Fruit fly (Drosophila melanogaster): ENCODE results near the gene CG34011.
A peak's percentile ranks its signal among the peaks of the same experiment; 100 is the strongest.

The CG34011 gene

DNA sequence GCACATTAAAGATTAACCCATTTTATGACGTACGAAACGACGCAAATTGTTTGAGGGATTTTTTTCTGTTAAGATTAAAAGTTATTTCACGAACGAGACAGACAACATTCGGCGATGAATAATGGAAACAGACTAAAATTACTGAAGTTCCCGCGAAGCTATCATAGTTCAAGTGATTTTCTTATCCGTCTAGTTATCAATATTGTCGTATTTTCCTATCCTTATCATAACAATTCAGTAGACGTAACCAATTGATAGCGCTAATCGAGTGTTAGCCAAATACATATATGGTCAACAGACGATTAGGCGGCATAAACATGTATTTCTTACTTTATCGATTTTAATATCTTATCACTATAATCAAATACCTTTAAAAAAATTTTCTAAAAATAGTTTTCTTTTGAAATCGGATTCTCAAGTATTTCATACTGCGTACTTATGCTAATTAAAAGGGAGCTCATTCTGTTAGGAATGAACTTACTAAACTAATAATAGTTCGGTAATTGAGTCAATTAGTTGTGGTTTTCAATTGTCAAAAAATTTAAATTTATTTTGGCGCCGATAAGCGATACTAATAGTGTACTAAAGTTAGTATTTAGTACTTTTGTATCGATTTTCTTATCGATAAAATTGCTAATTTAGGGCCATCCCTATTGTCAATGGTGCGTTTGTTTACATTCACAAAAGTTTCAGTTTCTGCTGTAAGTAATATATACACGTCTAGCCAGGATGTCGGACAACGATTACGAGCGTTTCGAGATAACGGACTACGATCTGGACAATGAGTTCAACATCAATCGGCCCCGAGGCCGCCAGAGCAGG, 4.1 kb downstream of the CG34011 start, which contains the start of the genes CG11149 and sip1 (continued):
- TF ChIP-seq Mad (GFP tag; optimal IDR thresholded peaks at IDR 0.05) = no peak
- TF ChIP-seq crp (GFP tag; optimal IDR thresholded peaks at IDR 0.05) = no peak
- TF ChIP-seq h (optimal IDR thresholded peaks at IDR 0.05) = no peak
- TF ChIP-seq Rfx (GFP tag; IDR thresholded peaks at IDR 0.05) = no peak
- no peak for TF ChIP-seq CG1832 (GFP tag; optimal IDR thresholded peaks at IDR 0.05)
- TF ChIP-seq CHES-1-like (GFP tag; optimal IDR thresholded peaks at IDR 0.05) = peak; percentile 34
- TF ChIP-seq E2f2 (GFP tag; IDR thresholded peaks at IDR 0.05) = peak; percentile 90
- TF ChIP-seq CG34376 (GFP tag; optimal IDR thresholded peaks at IDR 0.05) = peak; percentile 80
- TF ChIP-seq zf30C (GFP tag; optimal IDR thresholded peaks at IDR 0.05) = no peak
- TF ChIP-seq trem (tag; optimal IDR thresholded peaks at IDR 0.05) = no peak
- TF ChIP-seq CG7745 (tag; optimal IDR thresholded peaks at IDR 0.05) = no peak
- no peak for TF ChIP-seq ewg (GFP tag; optimal IDR thresholded peaks at IDR 0.05)
- TF ChIP-seq CG9609 (GFP tag; optimal IDR thresholded peaks at IDR 0.05) = no peak
- peak; percentile 75 for TF ChIP-seq sug (tag; optimal IDR thresholded peaks at IDR 0.05)
- no peak for TF ChIP-seq dm (GFP tag; optimal IDR thresholded peaks at IDR 0.05)
- no peak for TF ChIP-seq pho (GFP tag; optimal IDR thresholded peaks at IDR 0.05)
- no peak for TF ChIP-seq disco-r (GFP tag; optimal IDR thresholded peaks at IDR 0.05)
- no peak for TF ChIP-seq CG9932 (GFP tag; IDR thresholded peaks at IDR 0.05)
- TF ChIP-seq slp2 (GFP tag; optimal IDR thresholded peaks at IDR 0.05) = no peak
- no peak for TF ChIP-seq Sry-β (GFP tag; optimal IDR thresholded peaks at IDR 0.05)
- TF ChIP-seq Med (GFP tag) = no peak
- no peak for TF ChIP-seq bsh (GFP tag; optimal IDR thresholded peaks at IDR 0.05)
- TF ChIP-seq Doc2 (GFP tag; IDR thresholded peaks at IDR 0.05) = no peak
- no peak for TF ChIP-seq Ravus (GFP tag; IDR thresholded peaks at IDR 0.05)
- TF ChIP-seq CG8944 (GFP tag; optimal IDR thresholded peaks at IDR 0.05) = no peak
- TF ChIP-seq CG2129 (GFP tag; IDR thresholded peaks at IDR 0.05; ENCODE audit: partially characterized antibody) = no peak
- TF ChIP-seq Ets65A (GFP tag) = no peak
- TF ChIP-seq Bgb (GFP tag; IDR thresholded peaks at IDR 0.05; ENCODE audit: partially characterized antibody) = peak; percentile 47; the same call in 1 of the 2 replicates
- no peak for TF ChIP-seq so (GFP tag; IDR thresholded peaks at IDR 0.05)
- TF ChIP-seq amos (GFP tag; IDR thresholded peaks at IDR 0.05; ENCODE audit: partially characterized antibody) = peak; percentile 55
- TF ChIP-seq aop (GFP tag; IDR thresholded peaks at IDR 0.05) = no peak
- peak; percentile 73 for TF ChIP-seq hbn (GFP tag; IDR thresholded peaks at IDR 0.05; ENCODE audit: partially characterized antibody)
- TF ChIP-seq pzg (GFP tag; optimal IDR thresholded peaks at IDR 0.05) = peak; percentile 27
- TF ChIP-seq usp (GFP tag; optimal IDR thresholded peaks at IDR 0.05) = no peak
- no peak for TF ChIP-seq kah (GFP tag; optimal IDR thresholded peaks at IDR 0.05)
- TF ChIP-seq insv (GFP tag; optimal IDR thresholded peaks at IDR 0.05) = no peak
- TF ChIP-seq Oli (tag; optimal IDR thresholded peaks at IDR 0.05) = no peak
- TF ChIP-seq sna (GFP tag; IDR thresholded peaks at IDR 0.05; ENCODE audit: partially characterized antibody) = peak; percentile 77
- TF ChIP-seq Scr (GFP tag; IDR thresholded peaks at IDR 0.05; ENCODE audit: partially characterized antibody) = peak; percentile 61
- TF ChIP-seq CG13296 (GFP tag; optimal IDR thresholded peaks at IDR 0.05) = no peak
- no peak for TF ChIP-seq corto (GFP tag; optimal IDR thresholded peaks at IDR 0.05)
- no peak for TF ChIP-seq Ssrp (tag; optimal IDR thresholded peaks at IDR 0.05)
- peak; percentile 79 for TF ChIP-seq CG34224 (GFP tag; IDR thresholded peaks at IDR 0.05; ENCODE audit: partially characterized antibody)
- TF ChIP-seq knrl (GFP tag; IDR thresholded peaks at IDR 0.05; ENCODE audit: partially characterized antibody) = no peak; the same call in 2 of the 3 replicates
- TF ChIP-seq CG12299 (tag; optimal IDR thresholded peaks at IDR 0.05) = no peak
- TF ChIP-seq Hr3 (GFP tag; optimal IDR thresholded peaks at IDR 0.05) = no peak
- no peak for TF ChIP-seq br (optimal IDR thresholded peaks at IDR 0.05)
- TF ChIP-seq CG17186 (GFP tag; optimal IDR thresholded peaks at IDR 0.05) = no peak
- TF ChIP-seq nerfin-1 (tag; optimal IDR thresholded peaks at IDR 0.05) = peak; percentile 85
